Fruit fly (Drosophila melanogaster) whole organism, embryonic: ENCODE measurements around the gene CG11768.

ENCODE experiments used
- BEAF-32 ChIP-seq: fragments of 200-800 bp; sonication (Bioruptor generic); optimal IDR thresholded peaks from 3 replicates; lab custom pipeline; 2017; ENCODE audit warnings: missing biosample characterization, missing genetic modification characterization, mild to moderate bottlenecking, moderate library complexity, missing genetic modification reagents
- CG12104 ChIP-seq: fragments of 200-800 bp; sonication (Bioruptor generic); optimal IDR thresholded peaks from 3 replicates; lab custom pipeline; 2016; ENCODE audit warnings: missing biosample characterization, missing genetic modification characterization
- CG12155 ChIP-seq: fragments of 200-800 bp; sonication (Bioruptor generic); optimal IDR thresholded peaks from 3 replicates; lab custom pipeline; 2016; ENCODE audit warnings: missing biosample characterization, missing genetic modification characterization
- CG15601 ChIP-seq: fragments of 200-800 bp; sonication (Bioruptor generic); optimal IDR thresholded peaks from 3 replicates; lab custom pipeline; 2019; ENCODE audit warnings: missing biosample characterization, mild to moderate bottlenecking, missing genetic modification characterization, moderate library complexity
- CG16863 ChIP-seq: fragments of 200-800 bp; sonication (Bioruptor generic); optimal IDR thresholded peaks from 3 replicates; lab custom pipeline; 2016; ENCODE audit warnings: missing biosample characterization, missing genetic modification characterization
- CG18476 ChIP-seq: fragments of 200-800 bp; sonication (Bioruptor generic); optimal IDR thresholded peaks from 2 replicates; lab custom pipeline; 2016; ENCODE audit warnings: missing biosample characterization, mild to moderate bottlenecking, missing genetic modification characterization
- CG31365 ChIP-seq: fragments of 200-800 bp; sonication (Bioruptor generic); optimal IDR thresholded peaks from 2 replicates; lab custom pipeline; 2018; ENCODE audit warnings: missing biosample characterization, mild to moderate bottlenecking, missing genetic modification characterization
- CG32532 ChIP-seq: fragments of 200-800 bp; sonication (Bioruptor generic); IDR thresholded peaks from 2 replicates; pipeline ENCODE4 v1.3.6; 2022; ENCODE audit warnings: missing biosample characterization, missing genetic modification characterization
- CG3281 ChIP-seq: fragments of 200-800 bp; sonication (Bioruptor generic); optimal IDR thresholded peaks from 3 replicates; lab custom pipeline; 2017; ENCODE audit warnings: missing biosample characterization, mild to moderate bottlenecking, missing genetic modification characterization
- CG4404 ChIP-seq: fragments of 200-800 bp; sonication (Bioruptor generic); IDR thresholded peaks from 2 replicates; pipeline ENCODE4 v1.3.6; 2022; ENCODE audit warnings: missing biosample characterization, missing genetic modification characterization
- CG4617 ChIP-seq: fragments of 200-800 bp; sonication (Bioruptor generic); optimal IDR thresholded peaks from 3 replicates; lab custom pipeline; 2016; ENCODE audit warnings: missing biosample characterization, missing genetic modification characterization, borderline replicate concordance
- CG5180 ChIP-seq: fragments of 200-800 bp; sonication (Bioruptor generic); optimal IDR thresholded peaks from 3 replicates; lab custom pipeline; 2017; ENCODE audit warnings: missing biosample characterization, missing genetic modification characterization, mild to moderate bottlenecking, moderate library complexity, missing genetic modification reagents
- CG6791 ChIP-seq: fragments of 200-800 bp; sonication (Bioruptor generic); IDR thresholded peaks from 3 replicates; pipeline ENCODE4 v1.3.6; 2022; ENCODE audit warnings: missing biosample characterization, missing genetic modification characterization; ENCODE audit not compliant: partially characterized antibody
- CG8089 ChIP-seq: fragments of 200-800 bp; sonication (Bioruptor generic); optimal IDR thresholded peaks from 3 replicates; lab custom pipeline; 2016; ENCODE audit warnings: missing biosample characterization, missing genetic modification characterization
- CG9437 ChIP-seq: fragments of 200-800 bp; sonication (Bioruptor generic); optimal IDR thresholded peaks from 2 replicates; lab custom pipeline; 2018; ENCODE audit warnings: missing biosample characterization, mild to moderate bottlenecking, missing genetic modification characterization
- Deaf1 ChIP-seq: fragments of 200-800 bp; optimal IDR thresholded peaks from 3 replicates; lab custom pipeline; 2019; ENCODE audit warnings: missing biosample characterization, mild to moderate bottlenecking, missing genetic modification characterization, moderate library complexity
- Dp ChIP-seq: fragments of 200-800 bp; sonication (Bioruptor generic); optimal IDR thresholded peaks from 2 replicates; lab custom pipeline; 2018; ENCODE audit warnings: missing biosample characterization, mild to moderate bottlenecking, missing genetic modification characterization, moderate library complexity
- Eip74EF ChIP-seq, 2 experiments: fragments of 200-800 bp in 1 of 2; fragments of >200 bp in 1 of 2; sonication (Bioruptor generic) in 1 of 2; optimal IDR thresholded peaks; 2 replicates each; lab custom pipeline; 2017 to 2019; ENCODE audit warnings: missing biosample characterization in 2 of 2, missing genetic modification characterization in 2 of 2, mild to moderate bottlenecking in 1 of 2, moderate library complexity in 1 of 2
- Fer1 ChIP-seq: fragments of 200-800 bp; sonication (Bioruptor generic); optimal IDR thresholded peaks from 2 replicates; lab custom pipeline; 2017; ENCODE audit warnings: missing biosample characterization, mild to moderate bottlenecking, missing genetic modification characterization
- MESR4 ChIP-seq: fragments of 200-800 bp; sonication (Bioruptor generic); optimal IDR thresholded peaks from 2 replicates; lab custom pipeline; 2018; ENCODE audit warnings: missing biosample characterization, mild to moderate bottlenecking, missing genetic modification characterization, moderate library complexity
- Med ChIP-seq: fragments of 200-800 bp; sonication (Bioruptor generic); peaks from one replicate; lab custom pipeline; 2016; ENCODE audit warnings: missing biosample characterization, missing genetic modification characterization, mild to moderate bottlenecking, inconsistent platforms, moderate library complexity
- NfI ChIP-seq: fragments of 200-800 bp; sonication (Bioruptor generic); optimal IDR thresholded peaks from 3 replicates; lab custom pipeline; 2018; ENCODE audit warnings: missing biosample characterization, mild to moderate bottlenecking, missing genetic modification characterization, moderate library complexity
- Trl ChIP-seq, 3 experiments: fragments of >200 bp in 2 of 3; fragments of 200-800 bp in 1 of 3; sonication (Bioruptor generic) in 1 of 3; optimal IDR thresholded peaks; 2 replicates in 1 of 3; 3 replicates in 2 of 3; lab custom pipeline; 2016 to 2017; ENCODE audit warnings: missing biosample characterization in 1 of 3, missing genetic modification characterization in 1 of 3
- Usf ChIP-seq: fragments of 200-800 bp; sonication (Bioruptor generic); optimal IDR thresholded peaks from 2 replicates; lab custom pipeline; 2017; ENCODE audit warnings: missing genotype, missing biosample characterization, missing genetic modification characterization
- YL-1 ChIP-seq: fragments of 200-800 bp; sonication (Bioruptor generic); optimal IDR thresholded peaks from 3 replicates; lab custom pipeline; 2017; ENCODE audit warnings: missing biosample characterization, mild to moderate bottlenecking, missing genetic modification characterization
- ab ChIP-seq: fragments of 200-800 bp; sonication (Bioruptor generic); optimal IDR thresholded peaks from 2 replicates; lab custom pipeline; 2016; ENCODE audit warnings: missing biosample characterization, missing genetic modification characterization
- ash1 ChIP-seq: fragments of 200-800 bp; sonication (Bioruptor generic); optimal IDR thresholded peaks from 2 replicates; lab custom pipeline; 2018; ENCODE audit warnings: missing biosample characterization, mild to moderate bottlenecking, missing genetic modification characterization
- br ChIP-seq: fragments of >200 bp; optimal IDR thresholded peaks from 2 replicates; lab custom pipeline; 2017
- bsh ChIP-seq, 2 experiments: fragments of 200-800 bp; sonication (Bioruptor generic); optimal IDR thresholded peaks; 2 replicates each; lab custom pipeline; 2017 to 2018; ENCODE audit warnings: mild to moderate bottlenecking in 2 of 2, missing biosample characterization in 2 of 2, missing genetic modification characterization in 2 of 2, moderate library complexity in 1 of 2
- cas ChIP-seq: fragments of 200-800 bp; sonication (Bioruptor generic); IDR thresholded peaks from 2 replicates; pipeline ENCODE4 v1.3.6; 2022; ENCODE audit warnings: missing biosample characterization, missing genetic modification characterization
- chinmo ChIP-seq: fragments of 200-800 bp; sonication (Bioruptor generic); IDR thresholded peaks from 4 replicates; pipeline ENCODE4 v1.3.6; 2022; ENCODE audit warnings: missing biosample characterization, missing genetic modification characterization; ENCODE audit not compliant: partially characterized antibody
- chm ChIP-seq: fragments of 200-800 bp; sonication (Bioruptor generic); IDR thresholded peaks from 2 replicates; pipeline ENCODE4 v1.3.6; 2022; ENCODE audit warnings: missing biosample characterization, missing genetic modification characterization
- crc ChIP-seq: fragments of 200-800 bp; sonication (Bioruptor generic); optimal IDR thresholded peaks from 2 replicates; lab custom pipeline; 2016; ENCODE audit warnings: missing biosample characterization, missing genetic modification characterization
- crp ChIP-seq, 2 experiments: fragments of 200-800 bp; sonication (Bioruptor generic); optimal IDR thresholded peaks; 2 replicates in 1 of 2; 3 replicates in 1 of 2; lab custom pipeline; 2017; ENCODE audit warnings: missing biosample characterization in 2 of 2, missing genetic modification characterization in 2 of 2, mild to moderate bottlenecking in 1 of 2, moderate library complexity in 1 of 2
- dmrt11E ChIP-seq: fragments of 200-800 bp; sonication (Bioruptor generic); optimal IDR thresholded peaks from 3 replicates; lab custom pipeline; 2018; ENCODE audit warnings: missing biosample characterization, mild to moderate bottlenecking, missing genetic modification characterization, moderate library complexity
- ems ChIP-seq: fragments of 200-800 bp; sonication (Bioruptor generic); optimal IDR thresholded peaks from 3 replicates; lab custom pipeline; 2016; ENCODE audit warnings: missing biosample characterization, missing genetic modification characterization
- fd64A ChIP-seq: fragments of 200-800 bp; sonication (Bioruptor generic); optimal IDR thresholded peaks from 3 replicates; lab custom pipeline; 2018; ENCODE audit warnings: missing biosample characterization, mild to moderate bottlenecking, missing genetic modification characterization
- ham ChIP-seq: fragments of 200-800 bp; sonication (Bioruptor generic); IDR thresholded peaks from 2 replicates; pipeline ENCODE4 v1.3.6; 2022; ENCODE audit warnings: missing biosample characterization, missing genetic modification characterization
- her ChIP-seq: fragments of 200-800 bp; sonication (Bioruptor generic); optimal IDR thresholded peaks from 2 replicates; lab custom pipeline; 2016; ENCODE audit warnings: missing biosample characterization, missing genetic modification characterization
- kni ChIP-seq: fragments of 200-800 bp; sonication (Bioruptor generic); optimal IDR thresholded peaks from 3 replicates; lab custom pipeline; 2017; ENCODE audit warnings: mild to moderate bottlenecking, missing biosample characterization, missing genetic modification reagents, missing genetic modification characterization
- knrl ChIP-seq: fragments of 200-800 bp; sonication (Bioruptor generic); IDR thresholded peaks from 3 replicates; pipeline ENCODE4 v1.3.6; 2022; ENCODE audit warnings: missing biosample characterization, missing genetic modification characterization; ENCODE audit not compliant: partially characterized antibody
- lbe ChIP-seq: fragments of 200-800 bp; sonication (Bioruptor generic); optimal IDR thresholded peaks from 2 replicates; lab custom pipeline; 2016; ENCODE audit warnings: missing biosample characterization, mild to moderate bottlenecking, missing genetic modification characterization
- maf-S ChIP-seq: fragments of 200-800 bp; sonication (Bioruptor generic); optimal IDR thresholded peaks from 2 replicates; lab custom pipeline; 2016; ENCODE audit warnings: missing biosample characterization, missing genetic modification characterization
- pb ChIP-seq: fragments of 200-800 bp; sonication (Bioruptor generic); optimal IDR thresholded peaks from 3 replicates; lab custom pipeline; 2016; ENCODE audit warnings: missing biosample characterization, missing genetic modification characterization
- pita ChIP-seq: fragments of 200-800 bp; sonication (Bioruptor generic); optimal IDR thresholded peaks from 2 replicates; lab custom pipeline; 2017; ENCODE audit warnings: missing biosample characterization, mild to moderate bottlenecking, missing genetic modification characterization
- prd ChIP-seq, 3 experiments: fragments of >200 bp in 2 of 3; fragments of 200-800 bp in 1 of 3; sonication (Bioruptor generic) in 1 of 3; optimal IDR thresholded peaks in 2 of 3; IDR thresholded peaks in 1 of 3; 2 replicates in 2 of 3; 3 replicates in 1 of 3; pipeline versions ENCODE4 v1.3.6 to Lab custom; 2017 to 2022; ENCODE audit warnings: missing biosample characterization in 1 of 3, missing genetic modification characterization in 1 of 3
- sd ChIP-seq: fragments of 200-800 bp; sonication (Bioruptor generic); optimal IDR thresholded peaks from 3 replicates; lab custom pipeline; 2018; ENCODE audit warnings: missing biosample characterization, mild to moderate bottlenecking, missing genetic modification characterization, moderate library complexity
- trem ChIP-seq: fragments of 200-800 bp; optimal IDR thresholded peaks from 3 replicates; lab custom pipeline; 2019; ENCODE audit warnings: missing biosample characterization, mild to moderate bottlenecking, missing genetic modification characterization, moderate library complexity
- tx ChIP-seq: fragments of 200-800 bp; sonication (Bioruptor generic); optimal IDR thresholded peaks from 2 replicates; lab custom pipeline; 2016; ENCODE audit warnings: missing biosample characterization, missing genetic modification characterization

Gene CG11768

DNA sequence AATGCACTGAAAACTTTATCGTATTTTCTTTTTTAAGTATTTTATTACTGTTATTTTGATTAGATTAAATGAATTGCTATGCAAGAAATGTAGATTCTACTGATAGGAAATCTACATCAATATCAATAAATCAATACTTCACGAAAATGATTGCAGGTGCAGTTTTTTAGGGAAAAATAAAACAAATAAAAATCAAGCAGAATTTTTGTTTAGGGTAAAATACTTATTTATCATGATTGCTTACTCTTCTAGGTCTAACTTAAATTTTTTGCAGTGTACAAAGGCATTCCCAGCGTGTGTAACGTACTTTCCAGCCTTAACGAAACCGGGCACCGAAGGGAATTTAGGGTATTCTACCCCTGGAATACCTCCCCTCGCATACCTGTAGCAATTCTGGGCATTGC lies 40.5 kb upstream of the CG11768 start (continued):
- TF ChIP-seq knrl (GFP tag; lab: Robert Waterston, UW) = no peak
- peak; percentile 41 for TF ChIP-seq CG12155
- TF ChIP-seq Dp (GFP tag; lab: Kevin White, UChicago) = no peak
- TF ChIP-seq fd64A = no peak
- peak; percentile 32 for TF ChIP-seq NfI
- TF ChIP-seq ash1 (GFP tag; lab: Kevin White, UChicago) = no peak
- TF ChIP-seq lbe (GFP tag; lab: Kevin White, UChicago) = peak; percentile 2
- TF ChIP-seq Usf (GFP tag; lab: Kevin White, UChicago) = peak; percentile 77
- TF ChIP-seq CG5180 (GFP tag; lab: Kevin White, UChicago) = no peak
- peak; percentile 61 for TF ChIP-seq CG16863 (GFP tag; lab: Kevin White, UChicago)
- peak in 1 of 2 experiments; percentile 5 for TF ChIP-seq Eip74EF (GFP tag; optimal IDR thresholded peaks at IDR 0.05; lab: Kevin White, UChicago)
- no peak for TF ChIP-seq ems (GFP tag; lab: Kevin White, UChicago)
- peak; percentile 91 for TF ChIP-seq trem
- TF ChIP-seq Med (GFP tag; lab: Kevin White, UChicago) = peak; percentile 77
- peak; percentile 47 for TF ChIP-seq CG12104
- TF ChIP-seq pita = no peak
- peak; percentile 51 for TF ChIP-seq CG8089 (GFP tag; lab: Kevin White, UChicago)
- peak; percentile 9 for TF ChIP-seq tx (GFP tag; lab: Kevin White, UChicago)
- TF ChIP-seq CG6791 (GFP tag; lab: Robert Waterston, UW) = no peak
- TF ChIP-seq pb (GFP tag; lab: Kevin White, UChicago) = no peak
- peak; percentile 9 for TF ChIP-seq Fer1 (GFP tag; lab: Kevin White, UChicago)
- TF ChIP-seq prd (optimal IDR thresholded peaks at IDR 0.05; lab: Kevin White, UChicago) = no peak
- TF ChIP-seq prd (GFP tag; IDR thresholded peaks at IDR 0.05; lab: Robert Waterston, UW) = peak; percentile 87
- TF ChIP-seq chm (GFP tag; lab: Robert Waterston, UW) = no peak
- TF ChIP-seq ab (GFP tag; lab: Kevin White, UChicago) = no peak
- TF ChIP-seq ham (GFP tag; lab: Robert Waterston, UW) = no peak
- TF ChIP-seq cas = no peak
- peak; percentile 18 for TF ChIP-seq crc (GFP tag; lab: Kevin White, UChicago)
- peak; percentile 6 to 26 for TF ChIP-seq crp (GFP tag; optimal IDR thresholded peaks at IDR 0.05; lab: Kevin White, UChicago)
- TF ChIP-seq CG9437 (GFP tag; lab: Kevin White, UChicago) = peak; percentile 44
- TF ChIP-seq CG15601 (tag; lab: Kevin White, UChicago) = peak; percentile 73
- peak; percentile 18 for TF ChIP-seq maf-S (GFP tag; lab: Kevin White, UChicago)
- TF ChIP-seq MESR4 (GFP tag; lab: Kevin White, UChicago) = no peak
- no peak for TF ChIP-seq br (lab: Kevin White, UChicago)
- TF ChIP-seq Deaf1 (tag; lab: Kevin White, UChicago) = peak; percentile 11
- peak; percentile 63 for TF ChIP-seq CG18476 (GFP tag; lab: Kevin White, UChicago)
- peak; percentile 51 for TF ChIP-seq sd (tag; lab: Kevin White, UChicago)
- TF ChIP-seq CG3281 (GFP tag; lab: Kevin White, UChicago) = no peak
- TF ChIP-seq CG4404 = peak; percentile 90
- no peak for TF ChIP-seq BEAF-32 (GFP tag; lab: Kevin White, UChicago)
- TF ChIP-seq kni = no peak
- no peak for TF ChIP-seq her (GFP tag; lab: Kevin White, UChicago)
- no peak for TF ChIP-seq CG31365
- no peak for TF ChIP-seq Trl (optimal IDR thresholded peaks at IDR 0.05; lab: Kevin White, UChicago)
- TF ChIP-seq Trl (GFP tag; optimal IDR thresholded peaks at IDR 0.05; lab: Kevin White, UChicago) = peak; percentile 17
- no peak for TF ChIP-seq chinmo (GFP tag; lab: Robert Waterston, UW)
- peak; percentile 97 for TF ChIP-seq dmrt11E
- peak; percentile 23 for TF ChIP-seq YL-1 (GFP tag; lab: Kevin White, UChicago)
- TF ChIP-seq CG4617 (GFP tag; lab: Kevin White, UChicago) = peak; percentile 17
- TF ChIP-seq bsh (GFP tag; optimal IDR thresholded peaks at IDR 0.05; lab: Kevin White, UChicago) = peak in 1 of 2 experiments; percentile 80
- no peak; the same call in 1 of the 2 replicates for TF ChIP-seq CG32532 (GFP tag; lab: Robert Waterston, UW)
